Worm (Caenorhabditis elegans) whole organism, early embryonic: ENCODE results near the gene M03C11.1.

ENCODE experiments used
- ama-1 ChIP-seq: fragments of 150-350 bp; optimal IDR thresholded peaks from 2 replicates; lab custom pipeline; 2014
- ceh-36 ChIP-seq: sonication (generic microtip); optimal IDR thresholded peaks from 2 replicates; lab custom pipeline; 2016; ENCODE audit warnings: missing genetic modification characterization, inconsistent platforms, missing compliant biosample characterization

DNA sequence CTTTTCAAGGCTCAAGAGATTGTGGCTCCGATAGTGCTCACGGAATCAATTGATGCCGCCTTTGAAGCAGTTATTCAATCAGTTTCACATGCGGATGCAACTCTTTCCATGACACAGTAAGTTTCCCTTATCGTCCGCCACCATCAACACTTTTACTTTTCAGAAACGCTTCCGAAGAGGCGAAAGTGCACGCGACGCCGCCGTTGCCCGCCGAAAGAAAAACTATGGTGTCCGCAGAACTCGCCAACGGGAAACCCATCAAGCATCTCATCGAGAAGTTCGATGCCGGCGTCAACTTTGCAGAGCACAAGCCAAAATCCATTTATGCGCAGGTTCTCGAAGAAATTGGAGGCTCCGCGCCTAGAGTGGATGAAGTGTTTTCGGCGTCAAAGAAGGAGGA lies 42.5 kb downstream of the M03C11.1 start:
- TF ChIP-seq ama-1 (lab: Kevin White, UChicago) (no peak), ceh-36 (tag; lab: Kevin White, UChicago) (no peak)
